Worm (Caenorhabditis elegans) whole organism, L1 larva: ENCODE measurements around the gene pdl-1.

Experiments used
- C16A3.4 ChIP-seq: fragments of 150-350 bp; optimal IDR thresholded peaks from 2 replicates; lab custom pipeline; 2014; ENCODE audit warnings: missing biosample characterization, missing genetic modification characterization
- C34B4.2 ChIP-seq: sonication (generic microtip); optimal IDR thresholded peaks from 2 replicates; lab custom pipeline; 2017; ENCODE audit warnings: mild to moderate bottlenecking, missing genetic modification characterization, missing compliant biosample characterization
- F16B12.6 ChIP-seq: fragments of 150-350 bp; optimal IDR thresholded peaks from 2 replicates; lab custom pipeline; 2014; ENCODE audit warnings: missing biosample characterization, missing genetic modification characterization
- Y116A8C.19 ChIP-seq: sonication (generic microtip); optimal IDR thresholded peaks from 2 replicates; lab custom pipeline; 2016; ENCODE audit warnings: missing compliant biosample characterization, missing genetic modification characterization, borderline replicate concordance
- aha-1 ChIP-seq: fragments of 150-350 bp; optimal IDR thresholded peaks from 2 replicates; lab custom pipeline; 2014; ENCODE audit warnings: missing biosample characterization, missing genetic modification characterization
- alr-1 ChIP-seq: fragments of 200-800 bp; sonication (Bioruptor generic); optimal IDR thresholded peaks from 2 replicates; lab custom pipeline; 2018; ENCODE audit warnings: borderline replicate concordance, mild to moderate bottlenecking, missing genetic modification characterization, missing compliant biosample characterization
- aly-2 ChIP-seq: fragments of 150-350 bp; optimal IDR thresholded peaks from 2 replicates; lab custom pipeline; 2014; ENCODE audit warnings: missing biosample characterization, missing genetic modification characterization
- ceh-82 ChIP-seq, 3 experiments: fragments of 150-350 bp in 1 of 3; sonication (generic microtip) in 2 of 3; optimal IDR thresholded peaks; 2 replicates each; lab custom pipeline; 2014 to 2017; ENCODE audit warnings: missing biosample characterization in 3 of 3, missing genetic modification characterization in 3 of 3
- ceh-90 ChIP-seq: sonication (generic microtip); optimal IDR thresholded peaks from 2 replicates; lab custom pipeline; 2016; ENCODE audit warnings: missing genetic modification characterization, missing compliant biosample characterization
- dsc-1 ChIP-seq: sonication (generic microtip); optimal IDR thresholded peaks from 2 replicates; lab custom pipeline; 2016; ENCODE audit warnings: mild to moderate bottlenecking, missing genetic modification characterization, missing compliant biosample characterization
- efl-1 ChIP-seq, 4 experiments: fragments of 150-350 bp; optimal IDR thresholded peaks in 3 of 4; peaks in 1 of 4; 1 replicate in 1 of 4; 2 replicates in 3 of 4; lab custom pipeline; 2014; ENCODE audit warnings: missing biosample characterization in 2 of 4, missing genetic modification characterization in 2 of 4, missing genetic modification reagents in 2 of 4
- efl-3 ChIP-seq: fragments of 200-800 bp; sonication (Bioruptor generic); optimal IDR thresholded peaks from 2 replicates; lab custom pipeline; 2018; ENCODE audit warnings: mild to moderate bottlenecking, missing genetic modification characterization, missing compliant biosample characterization
- elt-2 ChIP-seq: sonication (generic microtip); optimal IDR thresholded peaks from 2 replicates; lab custom pipeline; 2016; ENCODE audit warnings: missing genetic modification characterization, mild to moderate bottlenecking, inconsistent platforms, missing compliant biosample characterization, missing genetic modification reagents
- elt-3 ChIP-seq, 6 experiments: fragments of 150-350 bp in 1 of 6; sonication (generic microtip); optimal IDR thresholded peaks; 2 replicates each; lab custom pipeline; 2017 to 2018; ENCODE audit warnings: missing biosample characterization in 6 of 6, missing genetic modification characterization in 6 of 6, inconsistent platforms in 1 of 6
- fkh-4 ChIP-seq: sonication (generic microtip); optimal IDR thresholded peaks from 2 replicates; lab custom pipeline; 2016; ENCODE audit warnings: missing compliant biosample characterization, missing genetic modification characterization, borderline replicate concordance
- fkh-8 ChIP-seq: sonication (generic microtip); optimal IDR thresholded peaks from 2 replicates; lab custom pipeline; 2016; ENCODE audit warnings: mild to moderate bottlenecking, missing genetic modification characterization, missing compliant biosample characterization
- hlh-17 ChIP-seq: fragments of 200-800 bp; sonication (Bioruptor generic); optimal IDR thresholded peaks from 2 replicates; lab custom pipeline; 2018; ENCODE audit warnings: missing genetic modification characterization, mild to moderate bottlenecking, missing compliant biosample characterization, moderate library complexity, borderline replicate concordance
- hpl-2 ChIP-seq: fragments of 150-350 bp; optimal IDR thresholded peaks from 2 replicates; lab custom pipeline; 2014; ENCODE audit warnings: missing biosample characterization, missing genetic modification reagents, missing genetic modification characterization
- isw-1 ChIP-seq: fragments of 200-800 bp; sonication (Bioruptor generic); IDR thresholded peaks from 2 replicates; pipeline ENCODE4 v1.3.6; 2022; ENCODE audit warnings: missing genetic modification characterization, missing compliant biosample characterization
- jun-1 ChIP-seq: fragments of 150-350 bp; optimal IDR thresholded peaks from 2 replicates; lab custom pipeline; 2014; ENCODE audit warnings: missing biosample characterization, missing genetic modification reagents, missing genetic modification characterization
- lin-13 ChIP-seq: fragments of 150-350 bp; optimal IDR thresholded peaks from 2 replicates; lab custom pipeline; 2014; ENCODE audit warnings: missing biosample characterization, missing genetic modification reagents, missing genetic modification characterization
- lin-14 ChIP-seq: fragments of 200-800 bp; sonication (Bioruptor generic); optimal IDR thresholded peaks from 2 replicates; lab custom pipeline; 2018; ENCODE audit warnings: mild to moderate bottlenecking, missing genetic modification characterization, moderate library complexity, missing compliant biosample characterization
- lin-39 ChIP-seq: fragments of 150-350 bp; optimal IDR thresholded peaks from 2 replicates; lab custom pipeline; 2014; ENCODE audit warnings: missing biosample characterization, missing genetic modification reagents, missing genetic modification characterization
- lir-3 ChIP-seq: sonication (generic microtip); optimal IDR thresholded peaks from 2 replicates; lab custom pipeline; 2016; ENCODE audit warnings: mild to moderate bottlenecking, missing genetic modification characterization, moderate library complexity, missing compliant biosample characterization; ENCODE audit not compliant: poor library complexity
- lsy-2 ChIP-seq, 2 experiments: fragments of 150-350 bp; optimal IDR thresholded peaks; 2 replicates each; lab custom pipeline; 2014; ENCODE audit warnings: missing biosample characterization in 2 of 2, missing genetic modification characterization in 2 of 2
- mab-9 ChIP-seq: fragments of 200-800 bp; sonication (Bioruptor generic); IDR thresholded peaks from 2 replicates; pipeline ENCODE4 v1.3.6; 2022; ENCODE audit warnings: missing genetic modification reagents, missing genetic modification characterization, missing compliant biosample characterization
- mdl-1 ChIP-seq, 2 experiments: fragments of 150-350 bp; optimal IDR thresholded peaks; 2 replicates each; lab custom pipeline; 2014 to 2017; ENCODE audit warnings: missing biosample characterization in 2 of 2, missing genetic modification characterization in 2 of 2, inconsistent platforms in 1 of 2
- mep-1 ChIP-seq: fragments of 150-350 bp; optimal IDR thresholded peaks from 2 replicates; lab custom pipeline; 2014; ENCODE audit warnings: missing biosample characterization, missing genetic modification characterization
- nhr-11 ChIP-seq: fragments of 150-350 bp; optimal IDR thresholded peaks from 2 replicates; lab custom pipeline; 2014; ENCODE audit warnings: missing biosample characterization, missing genetic modification characterization
- nhr-12 ChIP-seq: sonication (generic microtip); optimal IDR thresholded peaks from 2 replicates; lab custom pipeline; 2017; ENCODE audit warnings: missing biosample characterization, missing genetic modification characterization
- nhr-19 ChIP-seq: fragments of 200-800 bp; sonication (Bioruptor generic); conservative IDR thresholded peaks from 2 replicates; pipeline ENCODE4 v1.3.6; 2022; ENCODE audit warnings: missing genetic modification characterization, missing compliant biosample characterization
- nhr-20 ChIP-seq: sonication (generic microtip); optimal IDR thresholded peaks from 2 replicates; lab custom pipeline; 2016; ENCODE audit warnings: mild to moderate bottlenecking, missing genetic modification characterization, missing compliant biosample characterization
- nhr-28 ChIP-seq: fragments of 150-350 bp; optimal IDR thresholded peaks from 2 replicates; lab custom pipeline; 2014; ENCODE audit warnings: missing biosample characterization, missing genetic modification characterization
- nhr-47 ChIP-seq: sonication (generic microtip); optimal IDR thresholded peaks from 2 replicates; lab custom pipeline; 2016; ENCODE audit warnings: mild to moderate bottlenecking, missing genetic modification characterization, moderate library complexity, missing compliant biosample characterization
- nhr-77 ChIP-seq: fragments of 150-350 bp; optimal IDR thresholded peaks from 2 replicates; lab custom pipeline; 2014; ENCODE audit warnings: missing biosample characterization, missing genetic modification characterization
- nhr-90 ChIP-seq: sonication (generic microtip); optimal IDR thresholded peaks from 2 replicates; lab custom pipeline; 2016; ENCODE audit warnings: mild to moderate bottlenecking, missing genetic modification characterization, missing compliant biosample characterization; ENCODE audit not compliant: poor library complexity
- pag-3 ChIP-seq: sonication (generic microtip); optimal IDR thresholded peaks from 2 replicates; lab custom pipeline; 2017; ENCODE audit warnings: missing genetic modification characterization, mild to moderate bottlenecking, missing compliant biosample characterization, antibody characterized with exemption, borderline replicate concordance; ENCODE audit not compliant: insufficient read depth
- pqm-1 ChIP-seq: sonication (generic microtip); optimal IDR thresholded peaks from 3 replicates; lab custom pipeline; 2017; ENCODE audit warnings: missing biosample characterization, missing genetic modification characterization
- snpc-4 ChIP-seq: fragments of 150-350 bp; optimal IDR thresholded peaks from 2 replicates; lab custom pipeline; 2014; ENCODE audit warnings: missing biosample characterization, missing genetic modification characterization
- snu-23 ChIP-seq: sonication (generic microtip); optimal IDR thresholded peaks from 2 replicates; lab custom pipeline; 2016; ENCODE audit warnings: missing genetic modification characterization, missing compliant biosample characterization
- sox-4 ChIP-seq: sonication (generic microtip); optimal IDR thresholded peaks from 2 replicates; lab custom pipeline; 2016; ENCODE audit warnings: missing genetic modification characterization, missing compliant biosample characterization
- sptf-1 ChIP-seq: fragments of 150-350 bp; optimal IDR thresholded peaks from 2 replicates; lab custom pipeline; 2014; ENCODE audit warnings: missing biosample characterization, missing genetic modification characterization
- sup-37 ChIP-seq: fragments of 200-800 bp; sonication (Bioruptor generic); optimal IDR thresholded peaks from 2 replicates; lab custom pipeline; 2018; ENCODE audit warnings: mild to moderate bottlenecking, missing genetic modification characterization, missing compliant biosample characterization
- unc-130 ChIP-seq: fragments of 150-350 bp; optimal IDR thresholded peaks from 2 replicates; lab custom pipeline; 2017; ENCODE audit warnings: missing biosample characterization, missing genetic modification characterization, inconsistent platforms
- unc-30 ChIP-seq: sonication (generic microtip); optimal IDR thresholded peaks from 2 replicates; lab custom pipeline; 2017; ENCODE audit warnings: missing biosample characterization, missing genetic modification characterization
- unc-86 ChIP-seq: sonication (generic microtip); optimal IDR thresholded peaks from 2 replicates; lab custom pipeline; 2016; ENCODE audit warnings: missing genetic modification characterization, missing compliant biosample characterization
- unc-98 ChIP-seq: fragments of 200-800 bp; sonication (Bioruptor generic); IDR thresholded peaks from 2 replicates; pipeline ENCODE4 v1.3.6; 2022; ENCODE audit warnings: missing genetic modification characterization, missing compliant biosample characterization
- vab-15 ChIP-seq: sonication (generic microtip); optimal IDR thresholded peaks from 2 replicates; lab custom pipeline; 2017; ENCODE audit warnings: missing genotype, mild to moderate bottlenecking, missing genetic modification characterization, missing compliant biosample characterization
- ztf-11 ChIP-seq, 2 experiments: sonication (generic microtip); optimal IDR thresholded peaks; 2 replicates each; lab custom pipeline; 2016 to 2017; ENCODE audit warnings: missing genetic modification characterization in 2 of 2, missing biosample characterization in 1 of 2, missing compliant biosample characterization in 1 of 2
- ztf-4 ChIP-seq: fragments of 150-350 bp; optimal IDR thresholded peaks from 2 replicates; lab custom pipeline; 2014; ENCODE audit warnings: missing biosample characterization, missing genetic modification characterization

Gene pdl-1

DNA sequence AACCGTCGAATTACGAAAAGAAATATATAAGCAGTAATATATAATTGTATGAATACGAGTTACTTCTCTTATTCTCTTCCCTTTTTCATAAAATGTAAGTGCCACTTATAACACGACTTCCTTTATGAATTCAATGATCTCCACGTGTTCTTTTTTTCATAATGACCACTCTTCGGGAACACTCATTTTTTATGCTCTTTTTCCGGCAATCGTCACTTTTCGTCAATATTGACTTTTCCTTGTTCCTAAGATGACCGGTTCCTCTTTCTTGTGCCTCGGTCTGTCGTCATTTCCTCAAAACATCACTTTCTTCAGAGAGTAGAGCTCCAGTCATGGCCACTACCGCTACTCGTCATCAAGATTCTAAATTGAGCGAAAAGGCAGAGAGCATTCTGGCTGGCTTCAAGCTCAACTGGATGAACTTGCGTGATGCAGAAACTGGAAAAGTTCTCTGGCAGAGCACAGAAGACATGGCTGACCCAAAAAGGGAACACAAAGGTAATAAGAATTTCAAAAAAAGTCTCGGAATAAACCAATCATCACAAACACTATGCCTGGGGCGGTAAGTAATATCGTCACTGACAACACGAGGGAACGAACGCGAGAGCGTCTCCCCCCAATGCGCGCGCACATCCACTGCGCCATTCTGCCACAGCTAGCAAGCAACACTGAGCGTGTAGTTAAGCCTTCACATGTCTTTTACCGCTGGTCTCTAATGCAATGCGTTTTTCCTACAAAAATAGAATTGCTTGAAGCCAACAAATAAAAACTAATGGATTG is at the start of gene pdl-1:
TSS of gene pdl-1 (plus strand) at position 309 of the 780 bp plus-strand sequence.
- peak in 3 of 6 experiments; percentile 24 to 61 (median 58) for TF ChIP-seq elt-3 (tag; optimal IDR thresholded peaks at IDR 0.05; lab: Kevin White, UChicago)
- no peak for TF ChIP-seq hpl-2
- no peak for TF ChIP-seq mab-9 (GFP tag; lab: Robert Waterston, UW)
- TF ChIP-seq mep-1 (tag; lab: Kevin White, UChicago): peak; percentile 77
- TF ChIP-seq ztf-11 (tag; optimal IDR thresholded peaks at IDR 0.05; lab: Kevin White, UChicago): peak in 1 of 2 experiments; percentile 3
- TF ChIP-seq Y116A8C.19 (tag; lab: Kevin White, UChicago): no peak
- peak; percentile 15 for TF ChIP-seq unc-130 (tag; lab: Kevin White, UChicago)
- TF ChIP-seq nhr-11 (tag; lab: Kevin White, UChicago): no peak
- TF ChIP-seq efl-1 (optimal IDR thresholded peaks at IDR 0.05; lab: Kevin White, UChicago): peak; percentile 44 to 60
- peak; percentile 35 to 96 for TF ChIP-seq efl-1 (GFP tag; optimal IDR thresholded peaks at IDR 0.05 in 1 of 2; lab: Kevin White, UChicago)
- TF ChIP-seq lin-39 (tag; lab: Kevin White, UChicago): no peak
- no peak for TF ChIP-seq aha-1 (tag; lab: Kevin White, UChicago)
- peak; percentile 61 to 72 for TF ChIP-seq lsy-2 (tag; optimal IDR thresholded peaks at IDR 0.05; lab: Kevin White, UChicago)
- TF ChIP-seq ztf-4 (tag; lab: Kevin White, UChicago): peak; percentile 75
- no peak for TF ChIP-seq unc-98 (GFP tag; lab: Robert Waterston, UW)
- TF ChIP-seq C34B4.2 (tag; lab: Kevin White, UChicago): no peak
- TF ChIP-seq mdl-1 (tag; optimal IDR thresholded peaks at IDR 0.05; lab: Kevin White, UChicago): peak in 1 of 2 experiments; percentile 79
- TF ChIP-seq ceh-82 (tag; optimal IDR thresholded peaks at IDR 0.05; lab: Kevin White, UChicago): peak; percentile 35 to 83 (median 68)
- peak; percentile 32 for TF ChIP-seq F16B12.6 (tag; lab: Kevin White, UChicago)
- no peak for TF ChIP-seq ceh-90 (tag; lab: Kevin White, UChicago)
- TF ChIP-seq aly-2: no peak
- no peak for TF ChIP-seq nhr-12 (tag; lab: Kevin White, UChicago)
- peak; percentile 62 for TF ChIP-seq fkh-8 (tag; lab: Kevin White, UChicago)
- TF ChIP-seq snu-23 (GFP tag; lab: Kevin White, UChicago): peak; percentile 83
- TF ChIP-seq jun-1 (tag; lab: Kevin White, UChicago): peak; percentile 37
- peak; percentile 46 for TF ChIP-seq elt-2 (tag; lab: Kevin White, UChicago)
- TF ChIP-seq pag-3 (tag; lab: Kevin White, UChicago): no peak
- TF ChIP-seq C16A3.4 (tag; lab: Kevin White, UChicago): peak; percentile 84
- peak; percentile 48 for TF ChIP-seq unc-86 (tag; lab: Kevin White, UChicago)
- peak; percentile 27 for TF ChIP-seq lin-13 (GFP tag; lab: Kevin White, UChicago)
- no peak for TF ChIP-seq nhr-28 (tag; lab: Kevin White, UChicago)
- no peak for TF ChIP-seq pqm-1
- no peak for TF ChIP-seq sptf-1 (tag; lab: Kevin White, UChicago)
- no peak for TF ChIP-seq vab-15 (tag; lab: Kevin White, UChicago)
- TF ChIP-seq nhr-47 (tag; lab: Kevin White, UChicago): peak; percentile 78
- no peak for TF ChIP-seq sup-37 (GFP tag; lab: Kevin White, UChicago)
- peak; percentile 73 for TF ChIP-seq nhr-20 (tag; lab: Kevin White, UChicago)
- TF ChIP-seq efl-3 (GFP tag; lab: Kevin White, UChicago): no peak
- peak; percentile 87 for TF ChIP-seq lir-3 (tag; lab: Kevin White, UChicago)
- TF ChIP-seq nhr-90 (tag; lab: Kevin White, UChicago): no peak
- peak; percentile 43 for TF ChIP-seq isw-1 (GFP tag; lab: Robert Waterston, UW)
- TF ChIP-seq sox-4 (tag; lab: Kevin White, UChicago): no peak
- peak; percentile 73 for TF ChIP-seq nhr-19 (GFP tag; lab: Robert Waterston, UW)
- no peak for TF ChIP-seq nhr-77 (tag; lab: Kevin White, UChicago)
- no peak for TF ChIP-seq alr-1 (tag; lab: Kevin White, UChicago)
- no peak for TF ChIP-seq unc-30 (tag; lab: Kevin White, UChicago)
- peak; percentile 72 for TF ChIP-seq dsc-1 (tag; lab: Kevin White, UChicago)
- TF ChIP-seq lin-14 (GFP tag; lab: Kevin White, UChicago): peak; percentile 61
- no peak for TF ChIP-seq fkh-4
- TF ChIP-seq hlh-17 (GFP tag; lab: Kevin White, UChicago): no peak
- peak; percentile 58 for TF ChIP-seq snpc-4 (tag; lab: Kevin White, UChicago)
